Worm (Caenorhabditis elegans): Measurements from ENCODE around the gene agt-1.

agt-1 gene

DNA sequence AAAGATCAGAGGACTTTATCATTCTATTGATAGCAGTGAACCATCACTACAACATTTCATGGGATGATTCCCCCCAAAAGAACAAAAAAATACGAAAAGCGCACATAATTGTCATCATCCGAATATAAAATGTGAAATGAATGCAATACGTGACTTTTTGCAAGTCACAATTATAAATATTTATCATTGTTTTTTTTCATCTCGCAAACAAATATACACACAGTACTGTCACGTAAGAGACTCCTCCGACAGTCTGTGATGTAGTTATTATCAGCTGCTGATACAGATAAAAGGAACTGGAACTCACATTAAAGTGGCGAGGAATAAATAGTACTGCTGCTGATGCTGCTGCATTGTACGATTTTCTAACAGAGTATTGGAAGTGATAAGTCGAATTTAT, 27.2 kb upstream of the agt-1 start:
- TF ChIP-seq tra-4 (tag; optimal IDR thresholded peaks at IDR 0.05) = no peak
- no peak for TF ChIP-seq B0310.2 (tag; optimal IDR thresholded peaks at IDR 0.05)
- no peak for TF ChIP-seq sea-1 (GFP tag; conservative IDR thresholded peaks at IDR 0.05)
- TF ChIP-seq aly-1 (tag; optimal IDR thresholded peaks at IDR 0.05) = no peak
- no peak for TF ChIP-seq F13C5.2 (tag; optimal IDR thresholded peaks at IDR 0.05)
- TF ChIP-seq ceh-13 (GFP tag; optimal IDR thresholded peaks at IDR 0.05) = no peak
- TF ChIP-seq tbx-37 (GFP tag; conservative IDR thresholded peaks at IDR 0.05) = no peak
- no peak for TF ChIP-seq flt-1 (GFP tag; IDR thresholded peaks at IDR 0.05)
- TF ChIP-seq ama-1 (optimal IDR thresholded peaks at IDR 0.05) = no peak
- TF ChIP-seq hnd-1 (tag; optimal IDR thresholded peaks at IDR 0.05) = no peak
- TF ChIP-seq tbx-11 (GFP tag; IDR thresholded peaks at IDR 0.05) = no peak
- no peak for TF ChIP-seq scrt-1 (GFP tag; IDR thresholded peaks at IDR 0.05)
- TF ChIP-seq ceh-36 (tag; optimal IDR thresholded peaks at IDR 0.05) = no peak
- TF ChIP-seq hmbx-1 (tag; optimal IDR thresholded peaks at IDR 0.05) = no peak
- TF ChIP-seq ets-7 (tag; optimal IDR thresholded peaks at IDR 0.05) = no peak
- TF ChIP-seq hmg-4 (GFP tag; optimal IDR thresholded peaks at IDR 0.05) = no peak
- no peak for TF ChIP-seq pes-1 (GFP tag; IDR thresholded peaks at IDR 0.05)

- no peak for TF ChIP-seq ets-7 (tag; optimal IDR thresholded peaks at IDR 0.05)
- TF ChIP-seq F13C5.2 (tag; optimal IDR thresholded peaks at IDR 0.05) = peak; percentile 10
- TF ChIP-seq hmg-4 (GFP tag; optimal IDR thresholded peaks at IDR 0.05) = peak; percentile 53
Measured at ce11 chrIV:13395255-13395654, 26.0 kb upstream of the agt-1 start.

DNA sequence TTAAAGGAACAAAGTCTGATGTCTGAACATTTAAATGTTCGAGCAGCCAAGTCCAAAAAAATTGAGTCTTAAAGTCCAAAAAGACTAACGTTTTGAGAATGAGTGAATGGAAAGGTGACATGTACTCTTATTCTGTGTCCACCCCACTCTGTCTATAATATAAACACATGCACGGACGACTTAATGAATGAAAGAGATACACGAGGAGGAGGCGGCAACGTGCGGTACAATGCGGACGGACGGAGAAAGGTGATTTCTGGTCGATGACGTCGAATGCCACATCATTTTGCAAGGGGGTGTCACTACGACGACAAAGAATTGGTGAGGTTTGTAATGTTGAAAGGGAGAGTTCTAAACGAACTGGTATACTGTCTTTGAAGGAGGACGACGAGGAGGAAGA, 25.5 kb upstream of the agt-1 start:
- TF ChIP-seq tbx-11 (GFP tag; IDR thresholded peaks at IDR 0.05) (no peak), F13C5.2 (tag; optimal IDR thresholded peaks at IDR 0.05) (no peak), tbx-37 (GFP tag; conservative IDR thresholded peaks at IDR 0.05) (no peak), ceh-13 (GFP tag; optimal IDR thresholded peaks at IDR 0.05) (no peak), aly-1 (tag; optimal IDR thresholded peaks at IDR 0.05) (no peak), sea-1 (GFP tag; conservative IDR thresholded peaks at IDR 0.05) (no peak), ama-1 (optimal IDR thresholded peaks at IDR 0.05) (no peak), hnd-1 (tag; optimal IDR thresholded peaks at IDR 0.05) (no peak), pes-1 (GFP tag; IDR thresholded peaks at IDR 0.05) (no peak), flt-1 (GFP tag; IDR thresholded peaks at IDR 0.05) (no peak), B0310.2 (tag; optimal IDR thresholded peaks at IDR 0.05) (no peak), ceh-36 (tag; optimal IDR thresholded peaks at IDR 0.05) (no peak)

- TF ChIP-seq flt-1 (GFP tag; IDR thresholded peaks at IDR 0.05) (no peak), tra-4 (tag; optimal IDR thresholded peaks at IDR 0.05) (no peak), tbx-11 (GFP tag; IDR thresholded peaks at IDR 0.05) (no peak), hmg-4 (GFP tag; optimal IDR thresholded peaks at IDR 0.05) (no peak), tbx-37 (GFP tag; conservative IDR thresholded peaks at IDR 0.05) (no peak), ets-7 (tag; optimal IDR thresholded peaks at IDR 0.05) (no peak), ceh-13 (GFP tag; optimal IDR thresholded peaks at IDR 0.05) (no peak), aly-1 (tag; optimal IDR thresholded peaks at IDR 0.05) (no peak), hnd-1 (tag; optimal IDR thresholded peaks at IDR 0.05) (no peak), ama-1 (optimal IDR thresholded peaks at IDR 0.05) (no peak), F13C5.2 (tag; optimal IDR thresholded peaks at IDR 0.05) (no peak), ceh-36 (tag; optimal IDR thresholded peaks at IDR 0.05) (no peak), scrt-1 (GFP tag; IDR thresholded peaks at IDR 0.05) (no peak), hmbx-1 (tag; optimal IDR thresholded peaks at IDR 0.05) (no peak), sea-1 (GFP tag; conservative IDR thresholded peaks at IDR 0.05) (no peak)
Measured at ce11 chrIV:13393246-13393716, 24.1 kb upstream of the agt-1 start.

- TF ChIP-seq aly-1 (tag; optimal IDR thresholded peaks at IDR 0.05) (no peak), ama-1 (optimal IDR thresholded peaks at IDR 0.05) (no peak), tbx-37 (GFP tag; conservative IDR thresholded peaks at IDR 0.05) (no peak), flt-1 (GFP tag; IDR thresholded peaks at IDR 0.05) (no peak), tbx-11 (GFP tag; IDR thresholded peaks at IDR 0.05) (no peak), hnd-1 (tag; optimal IDR thresholded peaks at IDR 0.05) (no peak), pes-1 (GFP tag; IDR thresholded peaks at IDR 0.05) (no peak), ets-7 (tag; optimal IDR thresholded peaks at IDR 0.05) (no peak), sea-1 (GFP tag; conservative IDR thresholded peaks at IDR 0.05) (no peak), hmg-4 (GFP tag; optimal IDR thresholded peaks at IDR 0.05) (no peak), F13C5.2 (tag; optimal IDR thresholded peaks at IDR 0.05) (no peak), ceh-36 (tag; optimal IDR thresholded peaks at IDR 0.05) (no peak), ceh-13 (GFP tag; optimal IDR thresholded peaks at IDR 0.05) (no peak), tra-4 (tag; optimal IDR thresholded peaks at IDR 0.05) (no peak), scrt-1 (GFP tag; IDR thresholded peaks at IDR 0.05) (no peak), hmbx-1 (tag; optimal IDR thresholded peaks at IDR 0.05) (no peak), B0310.2 (tag; optimal IDR thresholded peaks at IDR 0.05) (no peak)
Measured at ce11 chrIV:13392230-13392629, 23.0 kb upstream of the agt-1 start.

ce11 chrIV:13390770-13391169, 21.6 kb upstream of the agt-1 start:
- TF ChIP-seq flt-1 (GFP tag; IDR thresholded peaks at IDR 0.05) = no peak
- no peak for TF ChIP-seq B0310.2 (tag; optimal IDR thresholded peaks at IDR 0.05)
- TF ChIP-seq tbx-11 (GFP tag; IDR thresholded peaks at IDR 0.05) = no peak
- no peak for TF ChIP-seq pes-1 (GFP tag; IDR thresholded peaks at IDR 0.05)
- no peak for TF ChIP-seq F13C5.2 (tag; optimal IDR thresholded peaks at IDR 0.05)
- no peak for TF ChIP-seq scrt-1 (GFP tag; IDR thresholded peaks at IDR 0.05)

DNA sequence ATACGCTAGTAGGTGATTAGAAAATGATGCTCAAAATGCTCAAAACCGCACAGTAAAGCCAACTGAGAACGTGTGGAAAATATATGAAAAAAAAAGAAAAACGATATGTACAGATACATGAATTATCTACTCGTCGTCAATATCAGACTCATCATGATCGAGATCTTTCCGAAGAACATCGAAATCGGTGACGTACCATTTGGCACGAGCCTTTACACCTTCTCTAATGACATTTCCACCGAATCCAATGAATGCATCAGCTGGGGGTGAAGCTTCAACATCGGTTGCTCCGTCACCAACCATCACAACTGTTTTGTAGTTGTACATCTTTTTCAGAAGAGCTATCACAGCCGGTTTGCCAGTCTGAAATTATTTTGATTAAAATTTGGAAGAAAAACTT, 20.0 kb upstream of the agt-1 start:
- no peak for TF ChIP-seq hmg-4 (GFP tag; optimal IDR thresholded peaks at IDR 0.05)
- no peak for TF ChIP-seq ceh-13 (GFP tag; optimal IDR thresholded peaks at IDR 0.05)
- TF ChIP-seq scrt-1 (GFP tag; IDR thresholded peaks at IDR 0.05) = no peak

- TF ChIP-seq ceh-13 (GFP tag; optimal IDR thresholded peaks at IDR 0.05) (no peak), pes-1 (GFP tag; IDR thresholded peaks at IDR 0.05) (no peak), hnd-1 (tag; optimal IDR thresholded peaks at IDR 0.05) (no peak), hmbx-1 (tag; optimal IDR thresholded peaks at IDR 0.05) (no peak), tbx-37 (GFP tag; conservative IDR thresholded peaks at IDR 0.05) (no peak), sea-1 (GFP tag; conservative IDR thresholded peaks at IDR 0.05) (no peak), scrt-1 (GFP tag; IDR thresholded peaks at IDR 0.05) (no peak), hmg-4 (GFP tag; optimal IDR thresholded peaks at IDR 0.05) (no peak), ceh-36 (tag; optimal IDR thresholded peaks at IDR 0.05) (no peak), tra-4 (tag; optimal IDR thresholded peaks at IDR 0.05) (no peak), aly-1 (tag; optimal IDR thresholded peaks at IDR 0.05) (no peak), tbx-11 (GFP tag; IDR thresholded peaks at IDR 0.05) (no peak), ama-1 (optimal IDR thresholded peaks at IDR 0.05) (no peak), flt-1 (GFP tag; IDR thresholded peaks at IDR 0.05) (no peak), F13C5.2 (tag; optimal IDR thresholded peaks at IDR 0.05) (no peak), B0310.2 (tag; optimal IDR thresholded peaks at IDR 0.05) (no peak)
Measured at ce11 chrIV:13388779-13389178, 19.6 kb upstream of the agt-1 start.
